Worm (Caenorhabditis elegans): ENCODE results near the gene R08A2.5.

R08A2.5 gene

DNA sequence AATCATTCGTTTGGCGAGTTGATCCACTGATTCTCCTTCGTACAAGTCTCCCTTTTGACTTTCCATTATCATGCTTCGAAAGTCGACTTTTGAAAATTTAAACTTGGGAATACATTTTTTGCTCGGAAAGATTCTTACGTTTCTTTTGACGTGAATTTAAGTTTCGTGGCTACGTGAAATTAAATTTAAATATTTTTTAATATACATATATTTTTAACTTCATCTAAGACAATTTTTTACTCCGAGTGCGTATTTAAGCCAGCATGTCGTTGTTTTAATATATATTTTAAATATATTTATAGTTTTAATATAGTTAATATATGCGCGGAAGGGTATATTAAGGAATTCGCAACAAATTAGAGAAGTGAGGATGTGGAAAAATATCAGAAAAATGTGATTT is 3.2 kb downstream of the R08A2.5 start, which contains the start of gene R08A2.2:
R08A2.2 (minus strand) TSS at position 101 of the 400 bp plus-strand sequence.
- TF ChIP-seq tbx-37 (GFP tag; conservative IDR thresholded peaks at IDR 0.05) (no peak), scrt-1 (GFP tag; IDR thresholded peaks at IDR 0.05) (no peak), ceh-13 (GFP tag; optimal IDR thresholded peaks at IDR 0.05) (no peak), ceh-36 (tag; optimal IDR thresholded peaks at IDR 0.05) (no peak), sea-1 (GFP tag; conservative IDR thresholded peaks at IDR 0.05) (no peak), pes-1 (GFP tag; IDR thresholded peaks at IDR 0.05) (no peak), tra-4 (tag; optimal IDR thresholded peaks at IDR 0.05) (no peak), tbx-11 (GFP tag; IDR thresholded peaks at IDR 0.05) (no peak), aly-1 (tag; optimal IDR thresholded peaks at IDR 0.05) (no peak)

DNA sequence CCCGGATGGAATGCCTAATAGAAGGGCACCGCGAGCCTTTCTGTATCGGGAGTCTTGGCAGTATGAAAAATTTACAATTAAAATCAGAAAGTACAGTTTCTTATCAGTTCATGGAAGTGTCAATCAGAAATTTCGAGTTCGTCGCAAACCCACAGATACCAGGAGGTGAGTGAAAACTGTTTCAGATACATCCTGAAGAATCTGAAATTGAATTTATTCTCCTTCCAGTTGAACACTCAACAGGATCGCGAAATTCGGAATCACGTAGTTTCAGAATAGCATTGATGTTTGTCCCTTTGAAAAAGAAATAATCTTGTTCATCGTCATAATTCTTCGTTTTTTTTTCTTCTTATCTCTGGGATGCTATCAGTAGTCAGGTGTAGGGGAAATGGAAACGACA is 3.7 kb downstream of the R08A2.5 start, which contains the start of gene fbxa-147:
fbxa-147 (plus strand) TSS at position 386 of the 400 bp plus-strand sequence.
- TF ChIP-seq B0310.2 (tag; optimal IDR thresholded peaks at IDR 0.05) (no peak), hnd-1 (tag; optimal IDR thresholded peaks at IDR 0.05) (no peak), tbx-37 (GFP tag; conservative IDR thresholded peaks at IDR 0.05) (no peak), aly-1 (tag; optimal IDR thresholded peaks at IDR 0.05) (no peak), tra-4 (tag; optimal IDR thresholded peaks at IDR 0.05) (no peak), ets-7 (tag; optimal IDR thresholded peaks at IDR 0.05) (no peak), ceh-36 (tag; optimal IDR thresholded peaks at IDR 0.05) (no peak), F13C5.2 (tag; optimal IDR thresholded peaks at IDR 0.05) (no peak), pes-1 (GFP tag; IDR thresholded peaks at IDR 0.05) (no peak), scrt-1 (GFP tag; IDR thresholded peaks at IDR 0.05) (no peak), hmbx-1 (tag; optimal IDR thresholded peaks at IDR 0.05) (no peak), sea-1 (GFP tag; conservative IDR thresholded peaks at IDR 0.05) (no peak), flt-1 (GFP tag; IDR thresholded peaks at IDR 0.05) (no peak), ceh-13 (GFP tag; optimal IDR thresholded peaks at IDR 0.05) (no peak), tbx-11 (GFP tag; IDR thresholded peaks at IDR 0.05) (no peak)

DNA sequence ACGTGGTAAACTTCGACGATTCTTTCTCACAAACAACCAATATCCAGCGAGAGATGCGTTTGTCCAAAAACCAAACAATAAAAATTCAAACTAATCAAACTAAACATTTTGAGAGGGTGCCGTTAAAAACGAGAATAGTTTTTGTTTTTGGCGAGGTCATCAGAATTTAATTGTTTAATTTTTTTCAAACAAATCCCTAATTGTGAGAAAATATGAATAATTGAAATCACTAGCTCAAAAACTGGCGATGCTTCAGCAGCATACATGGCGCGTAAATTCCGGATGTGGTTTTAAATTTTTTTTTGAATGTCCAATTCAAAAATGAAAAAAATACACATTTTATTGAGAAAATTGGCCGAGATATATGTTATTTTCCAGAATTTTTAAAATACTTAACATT is 7.1 kb downstream of the R08A2.5 start, which contains the start of gene R08A2.1:
R08A2.1 (minus strand) TSS at position 101 of the 400 bp plus-strand sequence.
- no peak for TF ChIP-seq pes-1 (GFP tag; IDR thresholded peaks at IDR 0.05)
- no peak for TF ChIP-seq ama-1 (optimal IDR thresholded peaks at IDR 0.05)
- no peak for TF ChIP-seq B0310.2 (tag; optimal IDR thresholded peaks at IDR 0.05)
- TF ChIP-seq hmbx-1 (tag; optimal IDR thresholded peaks at IDR 0.05) = no peak
- no peak for TF ChIP-seq tbx-11 (GFP tag; IDR thresholded peaks at IDR 0.05)
- TF ChIP-seq aly-1 (tag; optimal IDR thresholded peaks at IDR 0.05) = no peak
- TF ChIP-seq hmg-4 (GFP tag; optimal IDR thresholded peaks at IDR 0.05) = no peak
- TF ChIP-seq F13C5.2 (tag; optimal IDR thresholded peaks at IDR 0.05) = no peak
- no peak for TF ChIP-seq flt-1 (GFP tag; IDR thresholded peaks at IDR 0.05)
- no peak for TF ChIP-seq tbx-37 (GFP tag; conservative IDR thresholded peaks at IDR 0.05)
- no peak for TF ChIP-seq ceh-13 (GFP tag; optimal IDR thresholded peaks at IDR 0.05)
- no peak for TF ChIP-seq scrt-1 (GFP tag; IDR thresholded peaks at IDR 0.05)
- no peak for TF ChIP-seq sea-1 (GFP tag; conservative IDR thresholded peaks at IDR 0.05)
- TF ChIP-seq hnd-1 (tag; optimal IDR thresholded peaks at IDR 0.05) = no peak
- no peak for TF ChIP-seq tra-4 (tag; optimal IDR thresholded peaks at IDR 0.05)
- no peak for TF ChIP-seq ets-7 (tag; optimal IDR thresholded peaks at IDR 0.05)
- TF ChIP-seq ceh-36 (tag; optimal IDR thresholded peaks at IDR 0.05) = no peak

DNA sequence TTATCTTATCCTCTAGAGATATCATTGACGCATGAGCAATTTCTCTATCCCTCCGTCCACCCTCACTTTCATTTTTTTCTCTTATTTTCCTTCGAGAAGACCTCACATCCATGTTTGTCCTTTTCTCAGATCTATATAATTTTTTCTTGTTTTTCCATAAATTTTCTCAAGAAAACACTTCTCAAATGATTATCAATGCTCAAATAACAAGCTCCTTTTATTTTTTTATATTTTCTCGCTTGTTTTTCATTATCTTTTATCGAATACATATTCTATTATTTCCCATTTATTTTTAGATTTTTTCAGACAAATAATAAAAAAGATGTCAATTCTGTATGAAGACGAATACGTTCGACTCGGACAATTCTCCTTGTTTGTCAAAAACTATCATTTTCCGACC is 10.6 kb downstream of the R08A2.5 start, which contains the start of gene R08A2.7:
R08A2.7 (plus strand) TSS at position 301 of the 400 bp plus-strand sequence.
- TF ChIP-seq hmg-4 (GFP tag; optimal IDR thresholded peaks at IDR 0.05) (no peak), tbx-11 (GFP tag; IDR thresholded peaks at IDR 0.05) (no peak), ets-7 (tag; optimal IDR thresholded peaks at IDR 0.05) (no peak), hmbx-1 (tag; optimal IDR thresholded peaks at IDR 0.05) (no peak), F13C5.2 (tag; optimal IDR thresholded peaks at IDR 0.05) (no peak), ceh-36 (tag; optimal IDR thresholded peaks at IDR 0.05) (no peak), aly-1 (tag; optimal IDR thresholded peaks at IDR 0.05) (no peak), B0310.2 (tag; optimal IDR thresholded peaks at IDR 0.05) (no peak), tra-4 (tag; optimal IDR thresholded peaks at IDR 0.05) (no peak), hnd-1 (tag; optimal IDR thresholded peaks at IDR 0.05) (no peak), tbx-37 (GFP tag; conservative IDR thresholded peaks at IDR 0.05) (no peak), pes-1 (GFP tag; IDR thresholded peaks at IDR 0.05) (no peak), sea-1 (GFP tag; conservative IDR thresholded peaks at IDR 0.05) (no peak), flt-1 (GFP tag; IDR thresholded peaks at IDR 0.05) (no peak), ama-1 (optimal IDR thresholded peaks at IDR 0.05) (no peak)

DNA sequence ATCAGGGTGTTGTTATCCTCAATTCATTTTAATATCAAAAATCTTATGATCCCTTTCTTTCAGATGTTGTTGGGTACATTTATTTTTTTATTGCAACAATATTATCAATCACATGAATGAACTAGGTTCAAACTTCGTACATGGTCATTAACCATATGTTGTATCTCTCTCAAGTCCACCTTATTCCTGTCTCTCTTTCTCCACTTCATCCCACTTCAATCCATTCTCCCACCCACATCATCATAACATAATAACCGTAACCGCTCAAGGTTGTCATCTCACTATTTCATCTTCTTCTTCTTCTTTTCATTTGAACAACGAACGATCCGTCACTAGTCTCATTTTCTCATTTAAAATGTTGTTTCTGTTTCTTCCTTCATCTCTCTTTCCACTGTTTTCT is 13.0 kb downstream of the R08A2.5 start:
- TF ChIP-seq scrt-1 (GFP tag; IDR thresholded peaks at IDR 0.05) (no peak), ceh-13 (GFP tag; optimal IDR thresholded peaks at IDR 0.05) (no peak), hnd-1 (tag; optimal IDR thresholded peaks at IDR 0.05) (no peak), tbx-11 (GFP tag; IDR thresholded peaks at IDR 0.05) (no peak), F13C5.2 (tag; optimal IDR thresholded peaks at IDR 0.05) (no peak), aly-1 (tag; optimal IDR thresholded peaks at IDR 0.05) (no peak), tra-4 (tag; optimal IDR thresholded peaks at IDR 0.05) (no peak), hmg-4 (GFP tag; optimal IDR thresholded peaks at IDR 0.05) (no peak), tbx-37 (GFP tag; conservative IDR thresholded peaks at IDR 0.05) (no peak), ceh-36 (tag; optimal IDR thresholded peaks at IDR 0.05) (no peak), flt-1 (GFP tag; IDR thresholded peaks at IDR 0.05) (no peak), ets-7 (tag; optimal IDR thresholded peaks at IDR 0.05) (no peak), hmbx-1 (tag; optimal IDR thresholded peaks at IDR 0.05) (no peak), B0310.2 (tag; optimal IDR thresholded peaks at IDR 0.05) (no peak), ama-1 (optimal IDR thresholded peaks at IDR 0.05) (no peak), sea-1 (GFP tag; conservative IDR thresholded peaks at IDR 0.05) (no peak), pes-1 (GFP tag; IDR thresholded peaks at IDR 0.05) (no peak)

DNA sequence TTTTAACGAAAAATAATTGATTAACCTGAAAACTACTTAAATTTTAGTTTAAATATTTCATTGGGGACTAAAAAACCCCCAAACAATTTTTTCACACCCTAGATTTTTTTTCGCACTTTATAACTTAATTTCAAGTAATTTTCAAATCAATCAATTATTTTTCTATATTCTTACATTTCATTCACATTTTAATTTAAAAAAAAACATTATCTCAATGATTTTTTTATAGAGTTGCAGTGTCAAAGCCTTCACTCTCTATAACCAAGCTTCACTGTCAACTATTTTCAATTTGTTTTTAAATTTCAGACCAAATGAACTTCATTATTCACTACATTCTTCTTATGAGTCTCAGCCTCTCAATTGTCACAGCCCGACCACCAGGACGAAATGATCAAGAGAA is 14.2 kb downstream of the R08A2.5 start, which contains the start of gene Y50E8A.1:
Y50E8A.1 (plus strand) TSS at position 301 of the 400 bp plus-strand sequence.
- no peak for TF ChIP-seq hmg-4 (GFP tag; optimal IDR thresholded peaks at IDR 0.05)
- no peak for TF ChIP-seq tra-4 (tag; optimal IDR thresholded peaks at IDR 0.05)

DNA sequence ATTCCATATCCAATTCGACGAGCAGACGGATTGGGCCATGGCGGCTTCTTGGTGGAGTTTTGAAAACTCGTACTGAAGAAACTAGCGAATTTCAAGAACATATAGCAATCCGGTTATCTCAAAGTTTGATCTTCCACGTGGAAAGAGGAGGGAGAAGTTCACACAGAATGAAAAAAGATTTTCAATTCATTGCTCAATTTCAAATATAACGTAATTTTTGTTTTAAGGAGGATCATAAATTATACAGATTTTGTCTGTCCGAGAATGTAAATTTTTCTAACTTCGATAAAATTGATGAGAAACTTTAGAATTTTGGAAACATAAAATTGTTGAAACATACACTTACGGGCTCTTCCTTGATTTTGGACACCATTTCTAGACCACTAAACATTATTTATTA is 16.3 kb downstream of the R08A2.5 start, which contains the start of gene Y50E8A.2:
Y50E8A.2 (minus strand) TSS at position 101 of the 400 bp plus-strand sequence.
- no peak for TF ChIP-seq ceh-13 (GFP tag; optimal IDR thresholded peaks at IDR 0.05)
- no peak for TF ChIP-seq hmg-4 (GFP tag; optimal IDR thresholded peaks at IDR 0.05)
- TF ChIP-seq tbx-37 (GFP tag; conservative IDR thresholded peaks at IDR 0.05) = no peak
- no peak for TF ChIP-seq ets-7 (tag; optimal IDR thresholded peaks at IDR 0.05)
- TF ChIP-seq F13C5.2 (tag; optimal IDR thresholded peaks at IDR 0.05) = no peak
- TF ChIP-seq hnd-1 (tag; optimal IDR thresholded peaks at IDR 0.05) = no peak
- TF ChIP-seq sea-1 (GFP tag; conservative IDR thresholded peaks at IDR 0.05) = no peak
- TF ChIP-seq tra-4 (tag; optimal IDR thresholded peaks at IDR 0.05) = no peak
- no peak for TF ChIP-seq pes-1 (GFP tag; IDR thresholded peaks at IDR 0.05)
- TF ChIP-seq tbx-11 (GFP tag; IDR thresholded peaks at IDR 0.05) = no peak
- TF ChIP-seq ama-1 (optimal IDR thresholded peaks at IDR 0.05) = no peak
- no peak for TF ChIP-seq B0310.2 (tag; optimal IDR thresholded peaks at IDR 0.05)
- no peak for TF ChIP-seq aly-1 (tag; optimal IDR thresholded peaks at IDR 0.05)
- TF ChIP-seq scrt-1 (GFP tag; IDR thresholded peaks at IDR 0.05) = no peak
- TF ChIP-seq flt-1 (GFP tag; IDR thresholded peaks at IDR 0.05) = no peak

All from whole organism, early embryonic.